Fruit fly (Drosophila melanogaster) whole organism, embryonic: ENCODE data around the gene CG4594.

Experiments
- Adf1 ChIP-seq: fragments of 200-800 bp; sonication (Bioruptor generic); IDR thresholded peaks from 2 replicates; pipeline ENCODE4 v1.3.6; 2022; ENCODE audit warnings: missing biosample characterization, missing genetic modification characterization
- Atf3 ChIP-seq: fragments of 200-800 bp; sonication (Bioruptor generic); optimal IDR thresholded peaks from 3 replicates; lab custom pipeline; 2016; ENCODE audit warnings: missing biosample characterization, missing genetic modification characterization
- Atf6 ChIP-seq: fragments of 200-800 bp; sonication (Bioruptor generic); IDR thresholded peaks from 2 replicates; pipeline ENCODE4 v1.3.6; 2022; ENCODE audit warnings: missing biosample characterization, missing genetic modification characterization
- Bgb ChIP-seq: fragments of 200-800 bp; sonication (Bioruptor generic); IDR thresholded peaks from 2 replicates; pipeline ENCODE4 v1.3.6; 2022; ENCODE audit warnings: missing biosample characterization, missing genetic modification characterization; ENCODE audit not compliant: partially characterized antibody
- CG10543 ChIP-seq: fragments of 200-800 bp; sonication (Bioruptor generic); optimal IDR thresholded peaks from 3 replicates; lab custom pipeline; 2017; ENCODE audit warnings: missing biosample characterization, mild to moderate bottlenecking, missing genetic modification characterization, moderate library complexity
- CG11723 ChIP-seq: fragments of 200-800 bp; sonication (Bioruptor generic); optimal IDR thresholded peaks from 2 replicates; lab custom pipeline; 2017; ENCODE audit warnings: missing biosample characterization, mild to moderate bottlenecking, missing genetic modification characterization
- CG12104 ChIP-seq: fragments of 200-800 bp; sonication (Bioruptor generic); optimal IDR thresholded peaks from 3 replicates; lab custom pipeline; 2016; ENCODE audit warnings: missing biosample characterization, missing genetic modification characterization
- CG12769 ChIP-seq: fragments of 200-800 bp; sonication (Bioruptor generic); optimal IDR thresholded peaks from 2 replicates; lab custom pipeline; 2019; ENCODE audit warnings: missing biosample characterization, mild to moderate bottlenecking, missing genetic modification characterization, moderate library complexity
- CG13287 ChIP-seq: fragments of 200-800 bp; sonication (Bioruptor generic); IDR thresholded peaks from 2 replicates; pipeline ENCODE4 v1.3.6; 2022; ENCODE audit warnings: missing biosample characterization, missing genetic modification characterization; ENCODE audit not compliant: partially characterized antibody
- CG14965 ChIP-seq: fragments of 200-800 bp; sonication (Bioruptor generic); optimal IDR thresholded peaks from 2 replicates; lab custom pipeline; 2016; ENCODE audit warnings: missing biosample characterization, missing genetic modification characterization, borderline replicate concordance
- CG1603 ChIP-seq: fragments of 200-800 bp; sonication (Bioruptor generic); optimal IDR thresholded peaks from 2 replicates; lab custom pipeline; 2019; ENCODE audit warnings: missing biosample characterization, mild to moderate bottlenecking, missing genetic modification characterization, moderate library complexity
- CG16813 ChIP-seq: fragments of 200-800 bp; sonication (Bioruptor generic); IDR thresholded peaks from 3 replicates; pipeline ENCODE4 v1.3.6; 2022; ENCODE audit warnings: missing biosample characterization, missing genetic modification characterization; ENCODE audit not compliant: partially characterized antibody
- CG18011 ChIP-seq: fragments of 200-800 bp; sonication (Bioruptor generic); optimal IDR thresholded peaks from 2 replicates; lab custom pipeline; 2017; ENCODE audit warnings: missing biosample characterization, missing genetic modification characterization, mild to moderate bottlenecking, moderate library complexity, missing genotype
- CG18619 ChIP-seq: fragments of 200-800 bp; sonication (Bioruptor generic); optimal IDR thresholded peaks from 3 replicates; lab custom pipeline; 2017; ENCODE audit warnings: missing biosample characterization, mild to moderate bottlenecking, missing genetic modification characterization
- CG2120 ChIP-seq: fragments of 200-800 bp; sonication (Bioruptor generic); optimal IDR thresholded peaks from 3 replicates; lab custom pipeline; 2016; ENCODE audit warnings: missing biosample characterization, missing genetic modification characterization
- CG34376 ChIP-seq: fragments of 200-800 bp; sonication (Bioruptor generic); optimal IDR thresholded peaks from 2 replicates; lab custom pipeline; 2018; ENCODE audit warnings: missing biosample characterization, mild to moderate bottlenecking, missing genetic modification characterization
- CG3726 ChIP-seq: fragments of 200-800 bp; sonication (Bioruptor generic); IDR thresholded peaks from 3 replicates; pipeline ENCODE4, ENCODE4 v1.3.6; 2022; ENCODE audit warnings: missing biosample characterization, missing genetic modification characterization
- CG7745 ChIP-seq: fragments of 200-800 bp; sonication (Bioruptor generic); optimal IDR thresholded peaks from 2 replicates; lab custom pipeline; 2018; ENCODE audit warnings: missing biosample characterization, mild to moderate bottlenecking, missing genetic modification characterization, moderate library complexity
- CkIIα-i1 ChIP-seq: fragments of 200-800 bp; sonication (Bioruptor generic); IDR thresholded peaks from 2 replicates; pipeline ENCODE4 v1.3.6; 2022; ENCODE audit warnings: missing biosample characterization, missing genetic modification characterization
- Deaf1 ChIP-seq: fragments of 200-800 bp; optimal IDR thresholded peaks from 3 replicates; lab custom pipeline; 2019; ENCODE audit warnings: missing biosample characterization, mild to moderate bottlenecking, missing genetic modification characterization, moderate library complexity
- Dip2 ChIP-seq: fragments of 200-800 bp; sonication (Bioruptor generic); IDR thresholded peaks from 2 replicates; pipeline ENCODE4 v1.3.6; 2022; ENCODE audit warnings: missing biosample characterization, missing genetic modification characterization
- ERR ChIP-seq: fragments of 200-800 bp; sonication (Bioruptor generic); optimal IDR thresholded peaks from 2 replicates; lab custom pipeline; 2016; ENCODE audit warnings: missing biosample characterization, missing genetic modification characterization
- Ets65A ChIP-seq: fragments of 200-800 bp; sonication (Bioruptor generic); peaks from one replicate; lab custom pipeline; 2016; ENCODE audit warnings: missing biosample characterization, missing genetic modification characterization
- Fer1 ChIP-seq: fragments of 200-800 bp; sonication (Bioruptor generic); optimal IDR thresholded peaks from 2 replicates; lab custom pipeline; 2017; ENCODE audit warnings: missing biosample characterization, mild to moderate bottlenecking, missing genetic modification characterization
- Hmx ChIP-seq: fragments of 200-800 bp; sonication (Bioruptor generic); optimal IDR thresholded peaks from 2 replicates; lab custom pipeline; 2016; ENCODE audit warnings: missing biosample characterization, missing genetic modification characterization
- Lim3 ChIP-seq: fragments of 200-800 bp; sonication (Bioruptor generic); IDR thresholded peaks from 2 replicates; pipeline ENCODE4 v1.3.6; 2022; ENCODE audit warnings: missing biosample characterization, missing genetic modification characterization
- Max ChIP-seq: fragments of 200-800 bp; sonication (Bioruptor generic); optimal IDR thresholded peaks from 2 replicates; lab custom pipeline; 2016; ENCODE audit warnings: missing biosample characterization, mild to moderate bottlenecking, missing genetic modification characterization
- Meics ChIP-seq: fragments of 200-800 bp; sonication (Bioruptor generic); optimal IDR thresholded peaks from 2 replicates; lab custom pipeline; 2017; ENCODE audit warnings: missing biosample characterization, mild to moderate bottlenecking, missing genetic modification characterization
- Oli ChIP-seq: fragments of 200-800 bp; sonication (Bioruptor generic); optimal IDR thresholded peaks from 2 replicates; lab custom pipeline; 2018; ENCODE audit warnings: missing biosample characterization, mild to moderate bottlenecking, missing genetic modification characterization, moderate library complexity
- Opbp ChIP-seq: fragments of 200-800 bp; sonication (Bioruptor generic); IDR thresholded peaks from 3 replicates; pipeline ENCODE4 v1.3.6; 2022; ENCODE audit warnings: missing biosample characterization, missing genetic modification characterization; ENCODE audit not compliant: partially characterized antibody
- Trl ChIP-seq, 3 experiments: fragments of >200 bp in 2 of 3; fragments of 200-800 bp in 1 of 3; sonication (Bioruptor generic) in 1 of 3; optimal IDR thresholded peaks; 2 replicates in 1 of 3; 3 replicates in 2 of 3; lab custom pipeline; 2016 to 2017; ENCODE audit warnings: missing biosample characterization in 1 of 3, missing genetic modification characterization in 1 of 3
- abd-A ChIP-seq: fragments of 200-800 bp; sonication (Bioruptor generic); optimal IDR thresholded peaks from 3 replicates; lab custom pipeline; 2019; ENCODE audit warnings: missing biosample characterization, mild to moderate bottlenecking, missing genetic modification characterization, moderate library complexity
- ap ChIP-seq: fragments of 200-800 bp; sonication (Bioruptor generic); IDR thresholded peaks from 2 replicates; pipeline ENCODE4 v1.3.6; 2022; ENCODE audit warnings: missing biosample characterization, missing genetic modification characterization
- chinmo ChIP-seq: fragments of 200-800 bp; sonication (Bioruptor generic); IDR thresholded peaks from 4 replicates; pipeline ENCODE4 v1.3.6; 2022; ENCODE audit warnings: missing biosample characterization, missing genetic modification characterization; ENCODE audit not compliant: partially characterized antibody
- disco-r ChIP-seq: fragments of 200-800 bp; sonication (Bioruptor generic); optimal IDR thresholded peaks from 2 replicates; lab custom pipeline; 2016; ENCODE audit warnings: missing biosample characterization, missing genetic modification characterization
- fru ChIP-seq: fragments of >200 bp; optimal IDR thresholded peaks from 2 replicates; lab custom pipeline; 2017
- kah ChIP-seq: fragments of 200-800 bp; sonication (Bioruptor generic); optimal IDR thresholded peaks from 2 replicates; lab custom pipeline; 2018; ENCODE audit warnings: missing biosample characterization, mild to moderate bottlenecking, missing genetic modification characterization
- ken ChIP-seq: fragments of 200-800 bp; sonication (Bioruptor generic); IDR thresholded peaks from 3 replicates; pipeline ENCODE4 v1.3.6; 2022; ENCODE audit warnings: missing biosample characterization, missing genetic modification characterization
- luna ChIP-seq: fragments of 200-800 bp; sonication (Bioruptor generic); optimal IDR thresholded peaks from 2 replicates; lab custom pipeline; 2016; ENCODE audit warnings: missing biosample characterization, missing genetic modification characterization
- maf-S ChIP-seq: fragments of 200-800 bp; sonication (Bioruptor generic); optimal IDR thresholded peaks from 2 replicates; lab custom pipeline; 2016; ENCODE audit warnings: missing biosample characterization, missing genetic modification characterization
- pan ChIP-seq, 4 experiments: fragments of >200 bp in 3 of 4; fragments of 200-800 bp in 1 of 4; sonication (Bioruptor generic) in 1 of 4; optimal IDR thresholded peaks in 3 of 4; IDR thresholded peaks in 1 of 4; 2 replicates each; pipeline versions ENCODE4 v1.3.6 to Lab custom; 2017 to 2022; ENCODE audit warnings: missing biosample characterization in 2 of 4, missing genetic modification characterization in 2 of 4, mixed read lengths in 1 of 4
- pho ChIP-seq: fragments of 200-800 bp; sonication (Bioruptor generic); optimal IDR thresholded peaks from 2 replicates; lab custom pipeline; 2016; ENCODE audit warnings: missing biosample characterization, missing genetic modification characterization
- prd ChIP-seq, 3 experiments: fragments of >200 bp in 2 of 3; fragments of 200-800 bp in 1 of 3; sonication (Bioruptor generic) in 1 of 3; optimal IDR thresholded peaks in 2 of 3; IDR thresholded peaks in 1 of 3; 2 replicates in 2 of 3; 3 replicates in 1 of 3; pipeline versions ENCODE4 v1.3.6 to Lab custom; 2017 to 2022; ENCODE audit warnings: missing biosample characterization in 1 of 3, missing genetic modification characterization in 1 of 3
- shn ChIP-seq: fragments of 200-800 bp; sonication (Bioruptor generic); optimal IDR thresholded peaks from 3 replicates; lab custom pipeline; 2016; ENCODE audit warnings: missing biosample characterization, missing genetic modification characterization
- tup ChIP-seq: fragments of 200-800 bp; sonication (Bioruptor generic); optimal IDR thresholded peaks from 2 replicates; lab custom pipeline; 2016; ENCODE audit warnings: missing biosample characterization, mild to moderate bottlenecking, missing genetic modification characterization, moderate library complexity
- z ChIP-seq: fragments of 200-800 bp; sonication (Bioruptor generic); IDR thresholded peaks from 3 replicates; pipeline ENCODE4 v1.3.6; 2022; ENCODE audit warnings: missing biosample characterization, missing genetic modification characterization
- zen ChIP-seq: fragments of 200-800 bp; sonication (Bioruptor generic); optimal IDR thresholded peaks from 3 replicates; lab custom pipeline; 2018; ENCODE audit warnings: missing biosample characterization, mild to moderate bottlenecking, missing genetic modification characterization, moderate library complexity

CG4594 gene

dm6 chr2L:9882393-9882971, 37.5 kb upstream of the CG4594 start (continued):
- TF ChIP-seq maf-S (GFP tag; lab: Kevin White, UChicago), result no peak
- no peak for TF ChIP-seq CG34376 (GFP tag; lab: Kevin White, UChicago)
- no peak for TF ChIP-seq CG3726 (GFP tag; lab: Robert Waterston, UW)
- no peak for TF ChIP-seq pho (GFP tag; lab: Kevin White, UChicago)
- TF ChIP-seq CG14965 (GFP tag; lab: Kevin White, UChicago), result no peak
- peak; percentile 26 for TF ChIP-seq CG10543 (GFP tag; lab: Kevin White, UChicago)
- no peak for TF ChIP-seq Meics (GFP tag; lab: Kevin White, UChicago)
- TF ChIP-seq Dip2 (GFP tag; lab: Robert Waterston, UW), result no peak
- TF ChIP-seq ken (GFP tag; lab: Robert Waterston, UW), result no peak
- no peak for TF ChIP-seq Atf6
- TF ChIP-seq CG13287 (GFP tag; lab: Robert Waterston, UW), result no peak
- no peak for TF ChIP-seq Opbp
- no peak for TF ChIP-seq Atf3 (GFP tag; lab: Kevin White, UChicago)

dm6 chr2L:9886086-9886485, 33.9 kb upstream of the CG4594 start, which contains the start of gene nAChRalpha6:
Gene nAChRalpha6, minus strand, starts transcription at chr2L:9886250.
- TF ChIP-seq Adf1 (peak; percentile 71; the same call in 1 of the 2 replicates), abd-A (tag; lab: Kevin White, UChicago) (peak; percentile 34), Ets65A (GFP tag; lab: Kevin White, UChicago) (peak; percentile 10), Oli (tag; lab: Kevin White, UChicago) (no peak), Fer1 (no peak), CG12104 (GFP tag; lab: Kevin White, UChicago) (no peak), pan (optimal IDR thresholded peaks at IDR 0.05; lab: Kevin White, UChicago) (no peak), pan (GFP tag; optimal IDR thresholded peaks at IDR 0.05 in 1 of 2, IDR thresholded peaks at IDR 0.05 in 1 of 2) (peak in 1 of 2 experiments; percentile 5), ERR (no peak), z (peak; percentile 92), shn (GFP tag; lab: Kevin White, UChicago) (no peak), Deaf1 (peak; percentile 93), Bgb (peak; percentile 57; the same call in 1 of the 2 replicates), chinmo (0 out of 4 replicates have a peak, but pooled peaks have one; percentile 54), ap (GFP tag; lab: Robert Waterston, UW) (no peak)

dm6 chr2L:9887856-9888269, 32.1 kb upstream of the CG4594 start, which contains the start of gene Fkbp59:
Gene Fkbp59, plus strand, starts transcription at chr2L:9888005.
- TF ChIP-seq CG18011 (GFP tag; lab: Kevin White, UChicago), result no peak
- TF ChIP-seq disco-r, result no peak
- no peak for TF ChIP-seq CG2120 (GFP tag; lab: Kevin White, UChicago)
- TF ChIP-seq zen, result peak; percentile 44
- TF ChIP-seq Hmx (GFP tag; lab: Kevin White, UChicago), result no peak
- TF ChIP-seq CG11723, result no peak
- no peak for TF ChIP-seq Lim3 (GFP tag; lab: Robert Waterston, UW)
- no peak for TF ChIP-seq kah (GFP tag; lab: Kevin White, UChicago)
- TF ChIP-seq Trl (optimal IDR thresholded peaks at IDR 0.05; lab: Kevin White, UChicago), result no peak
- no peak for TF ChIP-seq Trl (GFP tag; optimal IDR thresholded peaks at IDR 0.05; lab: Kevin White, UChicago)
- no peak for TF ChIP-seq fru (lab: Kevin White, UChicago)
- TF ChIP-seq chinmo, result 0 out of 4 replicates have a peak, but pooled peaks have one; percentile 46
- no peak for TF ChIP-seq CG12769 (tag; lab: Kevin White, UChicago)
- TF ChIP-seq maf-S (GFP tag; lab: Kevin White, UChicago), result no peak
- TF ChIP-seq Adf1, result no peak
- no peak for TF ChIP-seq luna (GFP tag; lab: Kevin White, UChicago)
- TF ChIP-seq CG1603 (tag; lab: Kevin White, UChicago), result peak; percentile 63
- no peak for TF ChIP-seq CkIIα-i1 (GFP tag; lab: Robert Waterston, UW)
- TF ChIP-seq CG7745 (tag; lab: Kevin White, UChicago), result no peak
- TF ChIP-seq tup (GFP tag; lab: Kevin White, UChicago), result no peak
- no peak for TF ChIP-seq CG18619 (GFP tag; lab: Kevin White, UChicago)
- no peak for TF ChIP-seq Max (GFP tag; lab: Kevin White, UChicago)
- TF ChIP-seq CG16813 (GFP tag; lab: Robert Waterston, UW), result peak; percentile 55
- no peak for TF ChIP-seq prd (optimal IDR thresholded peaks at IDR 0.05; lab: Kevin White, UChicago)
- TF ChIP-seq prd (GFP tag; IDR thresholded peaks at IDR 0.05; lab: Robert Waterston, UW), result peak; percentile 17; the same call in 1 of the 3 replicates
